Worm (Caenorhabditis elegans): Measurements from ENCODE around the gene Y77E11A.7.

DNA sequence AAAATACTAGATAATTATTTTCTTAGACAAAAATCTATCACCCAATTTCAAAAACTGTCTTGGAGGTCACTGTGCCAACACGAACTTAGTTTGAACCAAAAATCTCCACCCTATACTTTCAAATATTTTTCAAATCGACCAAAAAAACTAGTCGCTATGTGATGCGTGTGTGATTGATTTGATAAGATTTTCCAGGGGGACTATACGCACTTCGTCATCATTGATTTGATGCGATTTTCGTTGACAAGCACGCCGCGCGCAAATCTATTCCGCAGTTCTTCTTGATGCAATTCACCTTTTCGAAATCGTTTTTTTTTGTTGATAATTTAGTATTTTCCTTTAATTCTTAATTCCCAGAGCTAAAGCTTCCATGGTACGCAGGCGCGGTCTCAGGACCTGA, 33.8 kb upstream of the Y77E11A.7 start:
- TF ChIP-seq F13C5.2 (tag; optimal IDR thresholded peaks at IDR 0.05) (no peak), sea-1 (GFP tag; conservative IDR thresholded peaks at IDR 0.05) (no peak), ama-1 (optimal IDR thresholded peaks at IDR 0.05) (no peak), ceh-36 (tag; optimal IDR thresholded peaks at IDR 0.05) (no peak), flt-1 (GFP tag; IDR thresholded peaks at IDR 0.05) (no peak), ceh-13 (GFP tag; optimal IDR thresholded peaks at IDR 0.05) (no peak), tbx-11 (GFP tag; IDR thresholded peaks at IDR 0.05) (no peak)

Measured in whole organism, early embryonic.